Fruit fly (Drosophila melanogaster) whole organism, embryonic: ENCODE data around the gene BthD.

Experiments
- Antp ChIP-seq: fragments of 200-800 bp; sonication (Bioruptor generic); optimal IDR thresholded peaks from 3 replicates; lab custom pipeline; 2016; ENCODE audit warnings: missing biosample characterization, missing genetic modification characterization
- CG1024 ChIP-seq: fragments of 200-800 bp; sonication (Bioruptor generic); IDR thresholded peaks from 2 replicates; pipeline ENCODE4 v1.3.6; 2022; ENCODE audit warnings: missing biosample characterization, missing genetic modification characterization
- CG10274 ChIP-seq: fragments of 200-800 bp; sonication (Bioruptor generic); optimal IDR thresholded peaks from 3 replicates; lab custom pipeline; 2017; ENCODE audit warnings: missing biosample characterization, mild to moderate bottlenecking, missing genetic modification characterization
- CG11456 ChIP-seq: fragments of 200-800 bp; sonication (Bioruptor generic); IDR thresholded peaks from 3 replicates; pipeline ENCODE4 v1.3.6; 2022; ENCODE audit warnings: missing biosample characterization, missing genetic modification characterization
- CG12071 ChIP-seq: fragments of 200-800 bp; sonication (Bioruptor generic); optimal IDR thresholded peaks from 3 replicates; lab custom pipeline; 2018; ENCODE audit warnings: missing biosample characterization, mild to moderate bottlenecking, missing genetic modification characterization
- CG12769 ChIP-seq: fragments of 200-800 bp; sonication (Bioruptor generic); optimal IDR thresholded peaks from 2 replicates; lab custom pipeline; 2019; ENCODE audit warnings: missing biosample characterization, mild to moderate bottlenecking, missing genetic modification characterization, moderate library complexity
- CG13123 ChIP-seq: fragments of 200-800 bp; sonication (Bioruptor generic); optimal IDR thresholded peaks from 2 replicates; lab custom pipeline; 2016; ENCODE audit warnings: missing biosample characterization, missing genetic modification characterization
- CG15011 ChIP-seq: fragments of 200-800 bp; sonication (Bioruptor generic); optimal IDR thresholded peaks from 3 replicates; lab custom pipeline; 2018; ENCODE audit warnings: missing biosample characterization, mild to moderate bottlenecking, missing genetic modification characterization
- CG3065 ChIP-seq: fragments of 200-800 bp; sonication (Bioruptor generic); optimal IDR thresholded peaks from 2 replicates; lab custom pipeline; 2016; ENCODE audit warnings: missing biosample characterization, missing genetic modification characterization
- CG42726 ChIP-seq: fragments of 200-800 bp; sonication (Bioruptor generic); IDR thresholded peaks from 2 replicates; pipeline ENCODE4 v1.3.6; 2022; ENCODE audit warnings: missing biosample characterization, missing genetic modification characterization; ENCODE audit not compliant: partially characterized antibody
- CG4282 ChIP-seq: fragments of 200-800 bp; sonication (Bioruptor generic); optimal IDR thresholded peaks from 2 replicates; lab custom pipeline; 2016; ENCODE audit warnings: missing biosample characterization, missing genetic modification characterization
- CG4360 ChIP-seq: fragments of 200-800 bp; sonication (Bioruptor generic); IDR thresholded peaks from 2 replicates; pipeline ENCODE4 v1.3.6; 2022; ENCODE audit warnings: missing biosample characterization, missing genetic modification characterization
- CG5245 ChIP-seq: fragments of 200-800 bp; sonication (Bioruptor generic); optimal IDR thresholded peaks from 3 replicates; lab custom pipeline; 2016; ENCODE audit warnings: missing biosample characterization, missing genetic modification characterization
- CG5953 ChIP-seq: fragments of 200-800 bp; sonication (Bioruptor generic); IDR thresholded peaks from 2 replicates; pipeline ENCODE4 v1.3.6; 2022; ENCODE audit warnings: missing biosample characterization, missing genetic modification characterization
- CG8478 ChIP-seq: fragments of >200 bp; optimal IDR thresholded peaks from 2 replicates; lab custom pipeline; 2018
- CG9797 ChIP-seq: fragments of 200-800 bp; sonication (Bioruptor generic); optimal IDR thresholded peaks from 3 replicates; lab custom pipeline; 2018; ENCODE audit warnings: missing biosample characterization, mild to moderate bottlenecking, missing genetic modification characterization
- Chrac-16 ChIP-seq: fragments of 200-800 bp; sonication (Bioruptor generic); optimal IDR thresholded peaks from 3 replicates; lab custom pipeline; 2016; ENCODE audit warnings: missing biosample characterization, missing genetic modification characterization
- D19B ChIP-seq: fragments of 200-800 bp; sonication (Bioruptor generic); optimal IDR thresholded peaks from 2 replicates; lab custom pipeline; 2017; ENCODE audit warnings: missing biosample characterization, mild to moderate bottlenecking, missing genetic modification characterization
- E2f2 ChIP-seq: fragments of 200-800 bp; sonication (Bioruptor generic); IDR thresholded peaks from 2 replicates; pipeline ENCODE4 v1.3.6; 2022; ENCODE audit warnings: missing biosample characterization, missing genetic modification characterization
- Fer2 ChIP-seq: fragments of 200-800 bp; sonication (Bioruptor generic); optimal IDR thresholded peaks from 2 replicates; lab custom pipeline; 2018; ENCODE audit warnings: missing biosample characterization, mild to moderate bottlenecking, missing genetic modification characterization, moderate library complexity
- GATAe ChIP-seq: fragments of 200-800 bp; sonication (Bioruptor generic); conservative IDR thresholded peaks from 2 replicates; pipeline ENCODE4 v1.3.6; 2022; ENCODE audit warnings: missing biosample characterization, missing genetic modification characterization
- Hr3 ChIP-seq: fragments of 200-800 bp; sonication (Bioruptor generic); optimal IDR thresholded peaks from 3 replicates; lab custom pipeline; 2016; ENCODE audit warnings: missing biosample characterization, missing genetic modification characterization
- Kr ChIP-seq: fragments of 200-800 bp; sonication (Bioruptor generic); optimal IDR thresholded peaks from 2 replicates; lab custom pipeline; 2017; ENCODE audit warnings: missing biosample characterization, mild to moderate bottlenecking, missing genetic modification characterization
- MBD-R2 ChIP-seq: fragments of 200-800 bp; sonication (Bioruptor generic); IDR thresholded peaks from 2 replicates; pipeline ENCODE4 v1.3.6; 2022; ENCODE audit warnings: missing biosample characterization, missing genetic modification characterization
- Med ChIP-seq: fragments of 200-800 bp; sonication (Bioruptor generic); peaks from one replicate; lab custom pipeline; 2016; ENCODE audit warnings: missing biosample characterization, missing genetic modification characterization, mild to moderate bottlenecking, inconsistent platforms, moderate library complexity
- Mes4 ChIP-seq: fragments of 200-800 bp; sonication (Bioruptor generic); optimal IDR thresholded peaks from 2 replicates; lab custom pipeline; 2016; ENCODE audit warnings: missing biosample characterization, missing genetic modification characterization
- Oli ChIP-seq: fragments of 200-800 bp; sonication (Bioruptor generic); optimal IDR thresholded peaks from 2 replicates; lab custom pipeline; 2018; ENCODE audit warnings: missing biosample characterization, mild to moderate bottlenecking, missing genetic modification characterization, moderate library complexity
- Stat92E ChIP-seq, 3 experiments: fragments of >200 bp in 2 of 3; fragments of 200-800 bp in 1 of 3; sonication (Bioruptor generic) in 1 of 3; optimal IDR thresholded peaks; 2 replicates each; lab custom pipeline; 2017 to 2019; ENCODE audit warnings: missing biosample characterization in 3 of 3, missing genetic modification characterization in 3 of 3, mild to moderate bottlenecking in 1 of 3, moderate library complexity in 1 of 3
- Vsx1 ChIP-seq: fragments of 200-800 bp; sonication (Bioruptor generic); optimal IDR thresholded peaks from 2 replicates; lab custom pipeline; 2017; ENCODE audit warnings: missing biosample characterization, mild to moderate bottlenecking, missing genetic modification characterization, missing genetic modification reagents
- ab ChIP-seq: fragments of 200-800 bp; sonication (Bioruptor generic); optimal IDR thresholded peaks from 2 replicates; lab custom pipeline; 2016; ENCODE audit warnings: missing biosample characterization, missing genetic modification characterization
- abd-A ChIP-seq: fragments of 200-800 bp; sonication (Bioruptor generic); optimal IDR thresholded peaks from 3 replicates; lab custom pipeline; 2019; ENCODE audit warnings: missing biosample characterization, mild to moderate bottlenecking, missing genetic modification characterization, moderate library complexity
- ap ChIP-seq: fragments of 200-800 bp; sonication (Bioruptor generic); IDR thresholded peaks from 2 replicates; pipeline ENCODE4 v1.3.6; 2022; ENCODE audit warnings: missing biosample characterization, missing genetic modification characterization
- bsh ChIP-seq, 2 experiments: fragments of 200-800 bp; sonication (Bioruptor generic); optimal IDR thresholded peaks; 2 replicates each; lab custom pipeline; 2017 to 2018; ENCODE audit warnings: mild to moderate bottlenecking in 2 of 2, missing biosample characterization in 2 of 2, missing genetic modification characterization in 2 of 2, moderate library complexity in 1 of 2
- crc ChIP-seq: fragments of 200-800 bp; sonication (Bioruptor generic); optimal IDR thresholded peaks from 2 replicates; lab custom pipeline; 2016; ENCODE audit warnings: missing biosample characterization, missing genetic modification characterization
- da ChIP-seq: fragments of 200-800 bp; sonication (Bioruptor generic); optimal IDR thresholded peaks from 2 replicates; lab custom pipeline; 2016; ENCODE audit warnings: missing biosample characterization, missing genetic modification characterization
- emc ChIP-seq: fragments of 200-800 bp; sonication (Bioruptor generic); optimal IDR thresholded peaks from 2 replicates; lab custom pipeline; 2016; ENCODE audit warnings: missing biosample characterization, missing genetic modification characterization
- esg ChIP-seq: fragments of 200-800 bp; sonication (Bioruptor generic); conservative IDR thresholded peaks from 2 replicates; pipeline ENCODE4 v1.3.6; 2022; ENCODE audit warnings: missing biosample characterization, missing genetic modification characterization
- grau ChIP-seq: fragments of 200-800 bp; optimal IDR thresholded peaks from 3 replicates; lab custom pipeline; 2019; ENCODE audit warnings: missing biosample characterization, mild to moderate bottlenecking, missing genetic modification characterization, moderate library complexity
- insv ChIP-seq, 2 experiments: fragments of 200-800 bp; sonication (Bioruptor generic); optimal IDR thresholded peaks; 3 replicates each; lab custom pipeline; 2016 to 2018; ENCODE audit warnings: missing biosample characterization in 2 of 2, missing genetic modification characterization in 2 of 2
- kah ChIP-seq: fragments of 200-800 bp; sonication (Bioruptor generic); optimal IDR thresholded peaks from 2 replicates; lab custom pipeline; 2018; ENCODE audit warnings: missing biosample characterization, mild to moderate bottlenecking, missing genetic modification characterization
- nerfin-2 ChIP-seq: fragments of 200-800 bp; sonication (Bioruptor generic); IDR thresholded peaks from 2 replicates; pipeline ENCODE4 v1.3.6; 2022; ENCODE audit warnings: missing biosample characterization, missing genetic modification characterization; ENCODE audit not compliant: partially characterized antibody
- pb ChIP-seq: fragments of 200-800 bp; sonication (Bioruptor generic); optimal IDR thresholded peaks from 3 replicates; lab custom pipeline; 2016; ENCODE audit warnings: missing biosample characterization, missing genetic modification characterization
- schlank ChIP-seq: fragments of 200-800 bp; sonication (Bioruptor generic); optimal IDR thresholded peaks from 2 replicates; lab custom pipeline; 2018; ENCODE audit warnings: missing biosample characterization, mild to moderate bottlenecking, missing genetic modification characterization
- sr ChIP-seq: fragments of 200-800 bp; sonication (Bioruptor generic); IDR thresholded peaks from 3 replicates; pipeline ENCODE4 v1.3.6; 2022; ENCODE audit warnings: missing biosample characterization, missing genetic modification characterization
- stwl ChIP-seq: fragments of 200-800 bp; sonication (Bioruptor generic); optimal IDR thresholded peaks from 3 replicates; lab custom pipeline; 2018; ENCODE audit warnings: missing biosample characterization, mild to moderate bottlenecking, missing genetic modification characterization, moderate library complexity
- tll ChIP-seq, 2 experiments: fragments of 200-800 bp in 1 of 2; fragments of >200 bp in 1 of 2; sonication (Bioruptor generic) in 1 of 2; optimal IDR thresholded peaks; 2 replicates each; lab custom pipeline; 2017 to 2019; ENCODE audit warnings: missing biosample characterization in 2 of 2, missing genetic modification characterization in 2 of 2, mild to moderate bottlenecking in 1 of 2, moderate library complexity in 1 of 2
- trem ChIP-seq: fragments of 200-800 bp; optimal IDR thresholded peaks from 3 replicates; lab custom pipeline; 2019; ENCODE audit warnings: missing biosample characterization, mild to moderate bottlenecking, missing genetic modification characterization, moderate library complexity
- wdn ChIP-seq: fragments of 200-800 bp; sonication (Bioruptor generic); IDR thresholded peaks from 2 replicates; pipeline ENCODE4 v1.3.6; 2022; ENCODE audit warnings: missing biosample characterization, missing genetic modification characterization
- zen2 ChIP-seq: fragments of 200-800 bp; sonication (Bioruptor generic); IDR thresholded peaks from 3 replicates; pipeline ENCODE4 v1.3.6; 2022; ENCODE audit warnings: missing biosample characterization, missing genetic modification characterization; ENCODE audit not compliant: partially characterized antibody

Gene BthD

dm6 chrX:13639998-13640691 is 28.2 kb downstream of the BthD start (continued):
- peak; percentile 99 for TF ChIP-seq abd-A
- peak; percentile 97 for TF ChIP-seq da (GFP tag; lab: Kevin White, UChicago)
- peak; percentile 99 for TF ChIP-seq Oli
- TF ChIP-seq wdn, result peak; percentile 98
- TF ChIP-seq Antp (GFP tag; lab: Kevin White, UChicago), result peak; percentile 99
- peak; percentile 94 for TF ChIP-seq trem
- TF ChIP-seq Vsx1 (GFP tag; lab: Kevin White, UChicago), result peak; percentile 97
- TF ChIP-seq CG10274 (GFP tag; lab: Kevin White, UChicago), result peak; percentile 93
- peak; percentile 98 for TF ChIP-seq Chrac-16 (GFP tag; lab: Kevin White, UChicago)
- peak; percentile 99 for TF ChIP-seq CG5953 (GFP tag; lab: Robert Waterston, UW)
- peak; percentile 93 for TF ChIP-seq D19B (GFP tag; lab: Kevin White, UChicago)
- TF ChIP-seq MBD-R2 (GFP tag; lab: Robert Waterston, UW), result peak; percentile 99
- peak; percentile 51 to 79 for TF ChIP-seq insv (GFP tag; optimal IDR thresholded peaks at IDR 0.05; lab: Kevin White, UChicago)
- peak; percentile 99 for TF ChIP-seq CG4282 (GFP tag; lab: Kevin White, UChicago)
- peak; percentile 95 for TF ChIP-seq GATAe
- peak; percentile 98 for TF ChIP-seq crc (GFP tag; lab: Kevin White, UChicago)
- peak; percentile 52 for TF ChIP-seq stwl (tag; lab: Kevin White, UChicago)
- peak; percentile 98 for TF ChIP-seq ap (GFP tag; lab: Robert Waterston, UW)
- TF ChIP-seq Med, result peak; percentile 100
- TF ChIP-seq CG3065 (GFP tag; lab: Kevin White, UChicago), result peak; percentile 96
- peak; percentile 82 for TF ChIP-seq nerfin-2 (GFP tag; lab: Robert Waterston, UW)
- no peak for TF ChIP-seq CG8478 (lab: Kevin White, UChicago)
- TF ChIP-seq bsh (GFP tag; optimal IDR thresholded peaks at IDR 0.05; lab: Kevin White, UChicago), result peak; percentile 94 to 99
- peak; percentile 88 for TF ChIP-seq E2f2
- peak; percentile 99 for TF ChIP-seq CG12071 (GFP tag; lab: Kevin White, UChicago)
- no peak for TF ChIP-seq zen2 (GFP tag; lab: Robert Waterston, UW)
- peak; percentile 99 for TF ChIP-seq CG11456 (GFP tag; lab: Robert Waterston, UW)
- TF ChIP-seq CG13123 (GFP tag; lab: Kevin White, UChicago), result peak; percentile 97
- peak; percentile 14; the same call in 1 of the 2 replicates for TF ChIP-seq CG42726 (GFP tag; lab: Robert Waterston, UW)
- peak; percentile 95 for TF ChIP-seq sr
- peak; percentile 95 for TF ChIP-seq ab (GFP tag; lab: Kevin White, UChicago)
- TF ChIP-seq CG15011 (GFP tag; lab: Kevin White, UChicago), result peak; percentile 97
- TF ChIP-seq kah (GFP tag; lab: Kevin White, UChicago), result peak; percentile 97
- peak; percentile 98 for TF ChIP-seq CG5245 (GFP tag; lab: Kevin White, UChicago)
- peak; percentile 88 for TF ChIP-seq CG4360
- TF ChIP-seq tll (GFP tag; optimal IDR thresholded peaks at IDR 0.05; lab: Kevin White, UChicago), result peak in 1 of 2 experiments; percentile 39
- TF ChIP-seq Fer2 (tag; lab: Kevin White, UChicago), result peak; percentile 95
- peak; percentile 97 for TF ChIP-seq Hr3 (GFP tag; lab: Kevin White, UChicago)
- TF ChIP-seq esg, result peak; percentile 98
- TF ChIP-seq Mes4, result peak; percentile 99
- TF ChIP-seq CG1024, result peak; percentile 97
- peak; percentile 49 for TF ChIP-seq Kr (GFP tag; lab: Kevin White, UChicago)
- peak; percentile 98 for TF ChIP-seq grau (tag; lab: Kevin White, UChicago)
- TF ChIP-seq pb (GFP tag; lab: Kevin White, UChicago), result peak; percentile 99
- TF ChIP-seq Stat92E (GFP tag; optimal IDR thresholded peaks at IDR 0.05; lab: Kevin White, UChicago), result peak in 1 of 3 experiments; percentile 95
- TF ChIP-seq CG12769 (tag; lab: Kevin White, UChicago), result peak; percentile 99
- peak; percentile 96 for TF ChIP-seq emc (GFP tag; lab: Kevin White, UChicago)
- peak; percentile 96 for TF ChIP-seq schlank (tag; lab: Kevin White, UChicago)
- peak; percentile 58 for TF ChIP-seq CG9797
